Worm (Caenorhabditis elegans): ENCODE measurements around the gene hst-3.1.

hst-3.1 gene

ce11 chrII:6158111-6158510, 10.9 kb downstream of the hst-3.1 start:
- no peak for TF ChIP-seq snpc-3.4 (tag; optimal IDR thresholded peaks at IDR 0.05)
- no peak for TF ChIP-seq F23B12.7 (tag; optimal IDR thresholded peaks at IDR 0.05; ENCODE audit: insufficient read depth)
- TF ChIP-seq nfya-1 (tag; optimal IDR thresholded peaks at IDR 0.05; ENCODE audit: borderline replicate concordance, insufficient read depth) = no peak
- TF ChIP-seq dox-1 (GFP tag; IDR thresholded peaks at IDR 0.05) = no peak
- no peak for TF ChIP-seq cebp-2 (GFP tag; IDR thresholded peaks at IDR 0.05)
- TF ChIP-seq snpc-4 (GFP tag; optimal IDR thresholded peaks at IDR 0.05) = no peak
- no peak for TF ChIP-seq snpc-4 (tag; optimal IDR thresholded peaks at IDR 0.05)
- no peak for TF ChIP-seq snpc-1.1 (tag; optimal IDR thresholded peaks at IDR 0.05; ENCODE audit: insufficient read depth)
- no peak for TF ChIP-seq Y95B8A.8 (GFP tag; IDR thresholded peaks at IDR 0.05)
- TF ChIP-seq B0336.3 (GFP tag; IDR thresholded peaks at IDR 0.05) = no peak
- TF ChIP-seq pbrm-1 (GFP tag; IDR thresholded peaks at IDR 0.05) = no peak
- TF ChIP-seq B0261.1 (tag; optimal IDR thresholded peaks at IDR 0.05) = no peak
- TF ChIP-seq ceh-91 (GFP tag; IDR thresholded peaks at IDR 0.05) = no peak
- no peak for TF ChIP-seq ZK185.1 (tag; optimal IDR thresholded peaks at IDR 0.05; ENCODE audit: poor library complexity, severe bottlenecking)
- no peak for TF ChIP-seq cebp-1 (GFP tag; IDR thresholded peaks at IDR 0.05)
- no peak for TF ChIP-seq cebp-1 (tag; optimal IDR thresholded peaks at IDR 0.05)
- no peak for TF ChIP-seq ztf-28 (GFP tag; IDR thresholded peaks at IDR 0.05)
- no peak for TF ChIP-seq zfh-2 (GFP tag; conservative IDR thresholded peaks at IDR 0.05)
- no peak for TF ChIP-seq F22D6.2 (tag; optimal IDR thresholded peaks at IDR 0.05)
- TF ChIP-seq F39B2.1 (GFP tag; IDR thresholded peaks at IDR 0.05) = no peak
- TF ChIP-seq C17E4.6 (GFP tag; IDR thresholded peaks at IDR 0.05) = no peak
- no peak for TF ChIP-seq nfya-2 (GFP tag; IDR thresholded peaks at IDR 0.05)

ce11 chrII:6149434-6149833, 19.6 kb downstream of the hst-3.1 start:
- TF ChIP-seq zfh-2 (GFP tag; conservative IDR thresholded peaks at IDR 0.05) = peak; percentile 71
- TF ChIP-seq zim-3 (tag; optimal IDR thresholded peaks at IDR 0.05) = no peak
- TF ChIP-seq egrh-3 (GFP tag; IDR thresholded peaks at IDR 0.05) = peak; percentile 16; the same call in 1 of the 2 replicates

- no peak for TF ChIP-seq ztf-28 (GFP tag; IDR thresholded peaks at IDR 0.05)
- TF ChIP-seq efl-1 (GFP tag; optimal IDR thresholded peaks at IDR 0.05) = no peak
- no peak for TF ChIP-seq ccch-3 (GFP tag; optimal IDR thresholded peaks at IDR 0.05)
- no peak for TF ChIP-seq nhr-90 (tag; optimal IDR thresholded peaks at IDR 0.05)
- no peak for TF ChIP-seq F23B12.7 (tag; optimal IDR thresholded peaks at IDR 0.05; ENCODE audit: insufficient read depth)
- TF ChIP-seq rcor-1 (GFP tag; IDR thresholded peaks at IDR 0.05) = no peak
- no peak for TF ChIP-seq snpc-4 (GFP tag; optimal IDR thresholded peaks at IDR 0.05)
- TF ChIP-seq snpc-4 (tag; optimal IDR thresholded peaks at IDR 0.05) = no peak
- TF ChIP-seq C17E4.6 (GFP tag; IDR thresholded peaks at IDR 0.05) = no peak
- TF ChIP-seq tlf-1 (GFP tag; optimal IDR thresholded peaks at IDR 0.05) = no peak
- TF ChIP-seq ceh-79 (tag; optimal IDR thresholded peaks at IDR 0.05) = no peak
- no peak for TF ChIP-seq F57A8.1 (GFP tag; optimal IDR thresholded peaks at IDR 0.05)
- TF ChIP-seq hsf-1 (GFP tag; IDR thresholded peaks at IDR 0.05) = no peak
- no peak for TF ChIP-seq hmg-1.2 (GFP tag; IDR thresholded peaks at IDR 0.05)
- TF ChIP-seq ztf-3 (GFP tag; optimal IDR thresholded peaks at IDR 0.05) = no peak
- no peak for TF ChIP-seq B0019.2 (GFP tag; conservative IDR thresholded peaks at IDR 0.05)
- no peak for TF ChIP-seq hlh-26 (GFP tag; conservative IDR thresholded peaks at IDR 0.05)
- TF ChIP-seq ceh-91 (GFP tag; IDR thresholded peaks at IDR 0.05) = no peak
- no peak for TF ChIP-seq attf-3 (GFP tag; conservative IDR thresholded peaks at IDR 0.05)
- TF ChIP-seq lin-26 (GFP tag; IDR thresholded peaks at IDR 0.05) = no peak
- no peak for TF ChIP-seq T26A5.8 (tag; optimal IDR thresholded peaks at IDR 0.05)
These were observed 20.7 kb downstream of the hst-3.1 start for ce11 chrII:6148369-6148768.
